Worm (Caenorhabditis elegans): ENCODE data around the gene del-6.

del-6 gene

ce11 chrV:10535325-10535724, 37.4 kb upstream of the del-6 start (continued):
- TF ChIP-seq hmg-1.2 (GFP tag; IDR thresholded peaks at IDR 0.05) (peak; percentile 49; the same call in 1 of the 2 replicates), ceh-27 (GFP tag; optimal IDR thresholded peaks at IDR 0.05) (no peak), egrh-3 (GFP tag; IDR thresholded peaks at IDR 0.05) (no peak), lin-54 (GFP tag; optimal IDR thresholded peaks at IDR 0.05) (peak; percentile 0), atf-7 (tag; optimal IDR thresholded peaks at IDR 0.05) (peak; percentile 39), B0336.3 (GFP tag; IDR thresholded peaks at IDR 0.05) (no peak), ztf-22 (GFP tag; optimal IDR thresholded peaks at IDR 0.05) (no peak), bed-2 (GFP tag; IDR thresholded peaks at IDR 0.05) (no peak), cebp-1 (GFP tag; IDR thresholded peaks at IDR 0.05) (no peak), cebp-1 (tag; optimal IDR thresholded peaks at IDR 0.05) (peak; percentile 49), dpff-1 (tag; optimal IDR thresholded peaks at IDR 0.05) (no peak), madf-10 (tag; optimal IDR thresholded peaks at IDR 0.05) (no peak), nfya-2 (GFP tag; IDR thresholded peaks at IDR 0.05) (no peak), cebp-2 (GFP tag; IDR thresholded peaks at IDR 0.05) (no peak), nhr-120 (GFP tag; IDR thresholded peaks at IDR 0.05) (no peak), bed-1 (GFP tag; IDR thresholded peaks at IDR 0.05) (no peak), hsf-1 (GFP tag; IDR thresholded peaks at IDR 0.05) (no peak), ceh-79 (tag; optimal IDR thresholded peaks at IDR 0.05) (no peak), pbrm-1 (GFP tag; IDR thresholded peaks at IDR 0.05) (no peak), B0035.1 (tag; optimal IDR thresholded peaks at IDR 0.05) (no peak), madf-8 (GFP tag; conservative IDR thresholded peaks at IDR 0.05) (no peak), tbp1 (GFP tag; optimal IDR thresholded peaks at IDR 0.05) (no peak), xnd-1 (tag; optimal IDR thresholded peaks at IDR 0.05) (no peak), madf-6 (GFP tag; IDR thresholded peaks at IDR 0.05) (peak; percentile 13; the same call in 1 of the 2 replicates), mxl-1 (tag; optimal IDR thresholded peaks at IDR 0.05) (no peak), nhr-80 (tag; optimal IDR thresholded peaks at IDR 0.05) (peak; percentile 46), snpc-4 (GFP tag; optimal IDR thresholded peaks at IDR 0.05) (no peak), snpc-4 (tag; optimal IDR thresholded peaks at IDR 0.05) (no peak), nhr-90 (tag; optimal IDR thresholded peaks at IDR 0.05) (no peak), B0261.1 (tag; optimal IDR thresholded peaks at IDR 0.05) (no peak), Y95B8A.8 (GFP tag; IDR thresholded peaks at IDR 0.05) (no peak), F33H1.4 (GFP tag; IDR thresholded peaks at IDR 0.05) (no peak), mcd-1 (GFP tag; IDR thresholded peaks at IDR 0.05) (peak; percentile 27; the same call in 1 of the 2 replicates), Y56A3A.18 (GFP tag; IDR thresholded peaks at IDR 0.05) (no peak), F22D6.2 (tag; optimal IDR thresholded peaks at IDR 0.05) (no peak), ZK185.1 (tag; optimal IDR thresholded peaks at IDR 0.05; ENCODE audit: poor library complexity, severe bottlenecking) (no peak), F49E8.2 (tag; optimal IDR thresholded peaks at IDR 0.05; ENCODE audit: insufficient read depth) (no peak), F23B12.7 (tag; optimal IDR thresholded peaks at IDR 0.05; ENCODE audit: insufficient read depth) (no peak), snpc-1.1 (tag; optimal IDR thresholded peaks at IDR 0.05; ENCODE audit: insufficient read depth) (no peak), ztf-18 (tag; optimal IDR thresholded peaks at IDR 0.05) (peak; percentile 34), egl-18 (GFP tag; IDR thresholded peaks at IDR 0.05) (no peak), efl-1 (GFP tag; optimal IDR thresholded peaks at IDR 0.05) (no peak), snpc-3.4 (tag; optimal IDR thresholded peaks at IDR 0.05) (no peak), F55B11.4 (tag; optimal IDR thresholded peaks at IDR 0.05; ENCODE audit: borderline replicate concordance, insufficient read depth) (no peak)
